Fruit fly (Drosophila melanogaster) whole organism, embryonic: ENCODE measurements around the gene CG10747.

Experiments
- Abd-B ChIP-seq: fragments of 200-800 bp; sonication (Bioruptor generic); optimal IDR thresholded peaks from 2 replicates; lab custom pipeline; 2018; ENCODE audit warnings: missing biosample characterization, mild to moderate bottlenecking, missing genetic modification characterization, moderate library complexity
- Atf3 ChIP-seq: fragments of 200-800 bp; sonication (Bioruptor generic); optimal IDR thresholded peaks from 3 replicates; lab custom pipeline; 2016; ENCODE audit warnings: missing biosample characterization, missing genetic modification characterization
- Blimp-1 ChIP-seq: fragments of 200-800 bp; sonication (Bioruptor generic); optimal IDR thresholded peaks from 3 replicates; lab custom pipeline; 2018; ENCODE audit warnings: missing biosample characterization, missing genetic modification characterization, mild to moderate bottlenecking, moderate library complexity, missing genetic modification reagents
- CG10366 ChIP-seq: fragments of 200-800 bp; sonication (Bioruptor generic); IDR thresholded peaks from 2 replicates; pipeline ENCODE4 v1.3.6; 2022; ENCODE audit warnings: missing biosample characterization, missing genetic modification characterization
- CG12236 ChIP-seq: fragments of 200-800 bp; sonication (Bioruptor generic); optimal IDR thresholded peaks from 2 replicates; lab custom pipeline; 2016; ENCODE audit warnings: missing biosample characterization, missing genetic modification characterization
- CG14441 ChIP-seq: fragments of 200-800 bp; sonication (Bioruptor generic); IDR thresholded peaks from 2 replicates; pipeline ENCODE4 v1.3.6; 2022; ENCODE audit warnings: missing biosample characterization, missing genetic modification characterization
- CG14667 ChIP-seq: fragments of 200-800 bp; sonication (Bioruptor generic); IDR thresholded peaks from 2 replicates; pipeline ENCODE4 v1.3.6; 2022; ENCODE audit warnings: missing biosample characterization, missing genetic modification characterization
- CG14710 ChIP-seq: fragments of 200-800 bp; sonication (Bioruptor generic); optimal IDR thresholded peaks from 3 replicates; lab custom pipeline; 2019; ENCODE audit warnings: missing biosample characterization, mild to moderate bottlenecking, missing genetic modification characterization, moderate library complexity
- CG14860 ChIP-seq: fragments of 200-800 bp; sonication (Bioruptor generic); IDR thresholded peaks from 3 replicates; pipeline ENCODE4 v1.3.6; 2022; ENCODE audit warnings: missing biosample characterization, missing genetic modification characterization; ENCODE audit not compliant: partially characterized antibody
- CG15696 ChIP-seq: fragments of 200-800 bp; sonication (Bioruptor generic); optimal IDR thresholded peaks from 2 replicates; lab custom pipeline; 2019; ENCODE audit warnings: missing biosample characterization, mild to moderate bottlenecking, missing genetic modification characterization, moderate library complexity
- CG1602 ChIP-seq: fragments of 200-800 bp; sonication (Bioruptor generic); optimal IDR thresholded peaks from 3 replicates; lab custom pipeline; 2016; ENCODE audit warnings: missing biosample characterization, missing genetic modification characterization
- CG17612 ChIP-seq: fragments of 200-800 bp; sonication (Bioruptor generic); IDR thresholded peaks from 2 replicates; pipeline ENCODE4 v1.3.6; 2022; ENCODE audit warnings: missing biosample characterization, missing genetic modification characterization
- CG3163 ChIP-seq: fragments of 200-800 bp; sonication (Bioruptor generic); optimal IDR thresholded peaks from 3 replicates; lab custom pipeline; 2016; ENCODE audit warnings: missing biosample characterization, missing genetic modification characterization
- CG34224 ChIP-seq: fragments of 200-800 bp; sonication (Bioruptor generic); IDR thresholded peaks from 3 replicates; pipeline ENCODE4 v1.3.6; 2022; ENCODE audit warnings: missing biosample characterization, missing genetic modification characterization; ENCODE audit not compliant: partially characterized antibody
- CG4854 ChIP-seq: fragments of 200-800 bp; sonication (Bioruptor generic); optimal IDR thresholded peaks from 2 replicates; lab custom pipeline; 2016; ENCODE audit warnings: missing biosample characterization, missing genetic modification characterization, inconsistent platforms
- CG6683 ChIP-seq: fragments of 200-800 bp; sonication (Bioruptor generic); optimal IDR thresholded peaks from 2 replicates; lab custom pipeline; 2017; ENCODE audit warnings: missing biosample characterization, mild to moderate bottlenecking, missing genetic modification characterization, missing genetic modification reagents
- CG6791 ChIP-seq: fragments of 200-800 bp; sonication (Bioruptor generic); IDR thresholded peaks from 3 replicates; pipeline ENCODE4 v1.3.6; 2022; ENCODE audit warnings: missing biosample characterization, missing genetic modification characterization; ENCODE audit not compliant: partially characterized antibody
- CG7928 ChIP-seq: fragments of 200-800 bp; sonication (Bioruptor generic); optimal IDR thresholded peaks from 2 replicates; lab custom pipeline; 2017; ENCODE audit warnings: missing biosample characterization, mild to moderate bottlenecking, missing genetic modification characterization
- CG8388 ChIP-seq: fragments of 200-800 bp; sonication (Bioruptor generic); optimal IDR thresholded peaks from 2 replicates; lab custom pipeline; 2019; ENCODE audit warnings: missing biosample characterization, mild to moderate bottlenecking, missing genetic modification characterization, moderate library complexity
- CG9437 ChIP-seq: fragments of 200-800 bp; sonication (Bioruptor generic); optimal IDR thresholded peaks from 2 replicates; lab custom pipeline; 2018; ENCODE audit warnings: missing biosample characterization, mild to moderate bottlenecking, missing genetic modification characterization
- CG9932 ChIP-seq: fragments of 200-800 bp; sonication (Bioruptor generic); IDR thresholded peaks from 2 replicates; pipeline ENCODE4 v1.3.6; 2022; ENCODE audit warnings: missing biosample characterization, missing genetic modification characterization
- CTCF ChIP-seq: fragments of 200-800 bp; sonication (Bioruptor generic); optimal IDR thresholded peaks from 2 replicates; lab custom pipeline; 2017; ENCODE audit warnings: missing biosample characterization, mild to moderate bottlenecking, missing genetic modification characterization, moderate library complexity
- Doc3 ChIP-seq: fragments of 200-800 bp; sonication (Bioruptor generic); IDR thresholded peaks from 3 replicates; pipeline ENCODE4 v1.3.6; 2022; ENCODE audit warnings: missing biosample characterization, missing genetic modification characterization; ENCODE audit not compliant: partially characterized antibody
- Dp ChIP-seq: fragments of 200-800 bp; sonication (Bioruptor generic); optimal IDR thresholded peaks from 2 replicates; lab custom pipeline; 2018; ENCODE audit warnings: missing biosample characterization, mild to moderate bottlenecking, missing genetic modification characterization, moderate library complexity
- Ets65A ChIP-seq: fragments of 200-800 bp; sonication (Bioruptor generic); peaks from one replicate; lab custom pipeline; 2016; ENCODE audit warnings: missing biosample characterization, missing genetic modification characterization
- Hmr ChIP-seq: fragments of 200-800 bp; sonication (Bioruptor generic); optimal IDR thresholded peaks from 3 replicates; lab custom pipeline; 2017; ENCODE audit warnings: mild to moderate bottlenecking, missing biosample characterization, missing genetic modification reagents, missing genetic modification characterization
- Hsf ChIP-seq: fragments of 200-800 bp; sonication (Bioruptor generic); optimal IDR thresholded peaks from 3 replicates; lab custom pipeline; 2016; ENCODE audit warnings: missing biosample characterization, missing genetic modification characterization
- NfI ChIP-seq: fragments of 200-800 bp; sonication (Bioruptor generic); optimal IDR thresholded peaks from 3 replicates; lab custom pipeline; 2018; ENCODE audit warnings: missing biosample characterization, mild to moderate bottlenecking, missing genetic modification characterization, moderate library complexity
- Ssrp ChIP-seq: fragments of 200-800 bp; sonication (Bioruptor generic); optimal IDR thresholded peaks from 2 replicates; lab custom pipeline; 2018; ENCODE audit warnings: missing biosample characterization, mild to moderate bottlenecking, missing genetic modification characterization, moderate library complexity
- TFAM ChIP-seq: fragments of 200-800 bp; sonication (Bioruptor generic); optimal IDR thresholded peaks from 2 replicates; lab custom pipeline; 2017; ENCODE audit warnings: missing biosample characterization, missing genetic modification characterization, inconsistent platforms
- amos ChIP-seq: fragments of 200-800 bp; sonication (Bioruptor generic); IDR thresholded peaks from 2 replicates; pipeline ENCODE4 v1.3.6; 2022; ENCODE audit warnings: missing biosample characterization, missing genetic modification characterization; ENCODE audit not compliant: partially characterized antibody
- ash1 ChIP-seq: fragments of 200-800 bp; sonication (Bioruptor generic); optimal IDR thresholded peaks from 2 replicates; lab custom pipeline; 2018; ENCODE audit warnings: missing biosample characterization, mild to moderate bottlenecking, missing genetic modification characterization
- ato ChIP-seq: fragments of 200-800 bp; sonication (Bioruptor generic); IDR thresholded peaks from 2 replicates; pipeline ENCODE4 v1.3.6; 2022; ENCODE audit warnings: missing biosample characterization, missing genetic modification characterization; ENCODE audit not compliant: partially characterized antibody
- cas ChIP-seq: fragments of 200-800 bp; sonication (Bioruptor generic); IDR thresholded peaks from 2 replicates; pipeline ENCODE4 v1.3.6; 2022; ENCODE audit warnings: missing biosample characterization, missing genetic modification characterization
- caup ChIP-seq: fragments of 200-800 bp; sonication (Bioruptor generic); optimal IDR thresholded peaks from 3 replicates; lab custom pipeline; 2017; ENCODE audit warnings: missing biosample characterization, mild to moderate bottlenecking, missing genetic modification characterization, moderate library complexity; ENCODE audit not compliant: severe bottlenecking
- dan ChIP-seq: fragments of 200-800 bp; sonication (Bioruptor generic); IDR thresholded peaks from 2 replicates; pipeline ENCODE4 v1.3.6; 2022; ENCODE audit warnings: missing biosample characterization, missing genetic modification characterization
- gcm2 ChIP-seq: fragments of 200-800 bp; sonication (Bioruptor generic); optimal IDR thresholded peaks from 2 replicates; lab custom pipeline; 2016; ENCODE audit warnings: missing biosample characterization, missing genetic modification characterization
- grau ChIP-seq: fragments of 200-800 bp; optimal IDR thresholded peaks from 3 replicates; lab custom pipeline; 2019; ENCODE audit warnings: missing biosample characterization, mild to moderate bottlenecking, missing genetic modification characterization, moderate library complexity
- hb ChIP-seq: fragments of 200-800 bp; sonication (Bioruptor generic); IDR thresholded peaks from 3 replicates; pipeline ENCODE4 v1.3.6; 2022; ENCODE audit warnings: missing biosample characterization, missing genetic modification characterization; ENCODE audit not compliant: partially characterized antibody
- inv ChIP-seq: fragments of 200-800 bp; sonication (Bioruptor generic); IDR thresholded peaks from 2 replicates; pipeline ENCODE4 v1.3.6; 2022; ENCODE audit warnings: missing biosample characterization, missing genetic modification characterization; ENCODE audit not compliant: partially characterized antibody
- lmd ChIP-seq: fragments of 200-800 bp; sonication (Bioruptor generic); IDR thresholded peaks from 2 replicates; pipeline ENCODE4 v1.3.6; 2022; ENCODE audit warnings: missing biosample characterization, missing genetic modification characterization
- nmo ChIP-seq: fragments of 200-800 bp; sonication (Bioruptor generic); optimal IDR thresholded peaks from 2 replicates; lab custom pipeline; 2018; ENCODE audit warnings: missing biosample characterization, mild to moderate bottlenecking, missing genetic modification characterization, moderate library complexity
- p53 ChIP-seq: fragments of 200-800 bp; sonication (Bioruptor generic); optimal IDR thresholded peaks from 2 replicates; lab custom pipeline; 2016; ENCODE audit warnings: missing biosample characterization, missing genetic modification characterization
- row ChIP-seq: fragments of 200-800 bp; sonication (Bioruptor generic); IDR thresholded peaks from 3 replicates; pipeline ENCODE4 v1.3.6; 2022; ENCODE audit warnings: missing biosample characterization, missing genetic modification characterization
- slou ChIP-seq: fragments of 200-800 bp; sonication (Bioruptor generic); optimal IDR thresholded peaks from 3 replicates; lab custom pipeline; 2016; ENCODE audit warnings: missing biosample characterization, missing genetic modification characterization
- tup ChIP-seq: fragments of 200-800 bp; sonication (Bioruptor generic); optimal IDR thresholded peaks from 2 replicates; lab custom pipeline; 2016; ENCODE audit warnings: missing biosample characterization, mild to moderate bottlenecking, missing genetic modification characterization, moderate library complexity
- vvl ChIP-seq: fragments of 200-800 bp; sonication (Bioruptor generic); IDR thresholded peaks from 2 replicates; pipeline ENCODE4 v1.3.6; 2022; ENCODE audit warnings: missing biosample characterization, missing genetic modification characterization
- zfh2 ChIP-seq: fragments of 200-800 bp; sonication (Bioruptor generic); optimal IDR thresholded peaks from 2 replicates; lab custom pipeline; 2016; ENCODE audit warnings: missing biosample characterization, missing genetic modification characterization

CG10747 gene

DNA sequence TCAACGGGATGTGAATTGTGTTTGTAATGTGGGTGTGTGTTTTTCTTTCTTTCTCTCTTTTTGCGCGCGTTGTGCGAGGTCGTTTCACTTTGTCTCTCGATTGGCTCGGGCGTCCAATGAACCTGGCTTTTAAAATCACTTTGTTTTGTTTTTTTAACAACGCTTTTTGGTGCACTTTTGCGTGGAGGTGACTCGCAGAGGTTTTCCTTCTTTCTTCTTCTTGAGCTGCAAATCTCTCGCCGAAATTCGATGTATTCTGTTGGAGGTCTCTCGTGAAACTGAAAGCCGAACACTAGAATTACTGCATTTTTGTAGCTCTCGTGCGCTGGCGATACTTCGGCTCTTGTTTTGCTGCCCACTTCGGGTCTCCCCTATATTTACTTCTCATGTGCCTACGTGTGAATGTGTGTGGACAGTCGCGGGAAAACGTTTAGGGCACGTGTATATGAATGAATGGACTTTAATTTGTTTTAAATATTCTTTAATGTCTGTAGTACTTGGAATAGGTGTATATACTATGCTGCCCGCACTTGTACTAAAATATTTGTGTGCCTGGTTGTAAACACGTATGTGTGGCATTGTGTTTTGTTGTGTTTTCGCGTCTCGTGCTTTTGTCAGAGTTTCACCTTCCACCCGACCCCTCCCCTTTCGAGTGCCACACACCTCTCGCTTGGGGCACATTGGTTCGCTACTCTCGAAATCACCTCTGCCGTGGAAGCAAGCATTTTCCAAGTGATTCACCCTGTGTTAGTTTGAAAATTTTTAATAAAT lies 6.2 kb downstream of the CG10747 start, which contains the start of gene fok (continued):
- TF ChIP-seq ato (GFP tag; lab: Robert Waterston, UW): no peak
- 0 out of 3 replicates have a peak, but pooled peaks have one; percentile 31 for TF ChIP-seq Doc3
- peak; percentile 91 for TF ChIP-seq CG1602 (GFP tag; lab: Kevin White, UChicago)
- peak; percentile 95 for TF ChIP-seq tup (GFP tag; lab: Kevin White, UChicago)
- TF ChIP-seq vvl (GFP tag; lab: Robert Waterston, UW): peak; percentile 97
- TF ChIP-seq Ets65A (GFP tag; lab: Kevin White, UChicago): peak; percentile 98
- TF ChIP-seq cas (GFP tag; lab: Robert Waterston, UW): peak; percentile 82
- peak; percentile 90 for TF ChIP-seq slou (GFP tag; lab: Kevin White, UChicago)
- peak; percentile 96 for TF ChIP-seq CG6683
- peak; percentile 80 for TF ChIP-seq CG3163 (GFP tag; lab: Kevin White, UChicago)
- peak; percentile 87 for TF ChIP-seq CG17612 (GFP tag; lab: Robert Waterston, UW)
- TF ChIP-seq CG8388 (GFP tag; lab: Kevin White, UChicago): peak; percentile 95
- TF ChIP-seq CG9437 (GFP tag; lab: Kevin White, UChicago): peak; percentile 91
- TF ChIP-seq amos (GFP tag; lab: Robert Waterston, UW): peak; percentile 23; the same call in 1 of the 2 replicates
- peak; percentile 93 for TF ChIP-seq Ssrp
- TF ChIP-seq ash1: peak; percentile 76
- TF ChIP-seq CG4854 (GFP tag; lab: Kevin White, UChicago): peak; percentile 91
- peak; percentile 91 for TF ChIP-seq Atf3
- peak; percentile 79 for TF ChIP-seq CG7928 (GFP tag; lab: Kevin White, UChicago)
- TF ChIP-seq Abd-B (GFP tag; lab: Kevin White, UChicago): peak; percentile 91
- peak; percentile 26 for TF ChIP-seq Dp (GFP tag; lab: Kevin White, UChicago)
- TF ChIP-seq CTCF: peak; percentile 64
- TF ChIP-seq CG14667 (GFP tag; lab: Robert Waterston, UW): peak; percentile 89
- TF ChIP-seq CG10366: peak; percentile 92
- 0 out of 3 replicates have a peak, but pooled peaks have one; percentile 32 for TF ChIP-seq CG14860 (GFP tag; lab: Robert Waterston, UW)
- peak; percentile 68 for TF ChIP-seq dan
- peak; percentile 93 for TF ChIP-seq CG15696
- TF ChIP-seq CG9932 (GFP tag; lab: Robert Waterston, UW): peak; percentile 96
- TF ChIP-seq Blimp-1 (GFP tag; lab: Kevin White, UChicago): peak; percentile 95
- peak; percentile 79 for TF ChIP-seq p53 (GFP tag; lab: Kevin White, UChicago)
- TF ChIP-seq TFAM (GFP tag; lab: Kevin White, UChicago): peak; percentile 78
- peak; percentile 97 for TF ChIP-seq caup (GFP tag; lab: Kevin White, UChicago)
- TF ChIP-seq inv (GFP tag; lab: Robert Waterston, UW): no peak
- peak; percentile 96 for TF ChIP-seq Hsf (GFP tag; lab: Kevin White, UChicago)
- TF ChIP-seq row (GFP tag; lab: Robert Waterston, UW): peak; percentile 99
- TF ChIP-seq CG14441 (GFP tag; lab: Robert Waterston, UW): peak; percentile 92
- TF ChIP-seq zfh2: peak; percentile 94
- no peak for TF ChIP-seq hb (GFP tag; lab: Robert Waterston, UW)
- peak; percentile 87 for TF ChIP-seq CG12236 (GFP tag; lab: Kevin White, UChicago)
- TF ChIP-seq Hmr (GFP tag; lab: Kevin White, UChicago): peak; percentile 98
- peak; percentile 97 for TF ChIP-seq nmo (GFP tag; lab: Kevin White, UChicago)
- TF ChIP-seq NfI: peak; percentile 96
- TF ChIP-seq grau: peak; percentile 96
- 0 out of 3 replicates have a peak, but pooled peaks have one; percentile 40 for TF ChIP-seq CG6791
- peak; percentile 97 for TF ChIP-seq lmd
- TF ChIP-seq CG34224 (GFP tag; lab: Robert Waterston, UW): no peak
- peak; percentile 86 for TF ChIP-seq gcm2 (GFP tag; lab: Kevin White, UChicago)
- peak; percentile 96 for TF ChIP-seq CG14710 (tag; lab: Kevin White, UChicago)
